Worm (Caenorhabditis elegans) whole organism, L1 larva: Measurements from ENCODE around the gene col-20.
A peak's percentile ranks its signal among the peaks of the same experiment; 100 is the strongest.

ENCODE experiments used
- C04F5.9 ChIP-seq: sonication (generic microtip); optimal IDR thresholded peaks from 2 replicates; lab custom pipeline; 2016; ENCODE audit warnings: missing genetic modification characterization, missing compliant biosample characterization
- C34B4.2 ChIP-seq: sonication (generic microtip); optimal IDR thresholded peaks from 2 replicates; lab custom pipeline; 2017; ENCODE audit warnings: mild to moderate bottlenecking, missing genetic modification characterization, missing compliant biosample characterization
- F16B12.6 ChIP-seq: fragments of 150-350 bp; optimal IDR thresholded peaks from 2 replicates; lab custom pipeline; 2014; ENCODE audit warnings: missing biosample characterization, missing genetic modification characterization
- Y116A8C.19 ChIP-seq: sonication (generic microtip); optimal IDR thresholded peaks from 2 replicates; lab custom pipeline; 2016; ENCODE audit warnings: missing compliant biosample characterization, missing genetic modification characterization, borderline replicate concordance
- aha-1 ChIP-seq: fragments of 150-350 bp; optimal IDR thresholded peaks from 2 replicates; lab custom pipeline; 2014; ENCODE audit warnings: missing biosample characterization, missing genetic modification characterization
- alr-1 ChIP-seq: fragments of 200-800 bp; sonication (Bioruptor generic); optimal IDR thresholded peaks from 2 replicates; lab custom pipeline; 2018; ENCODE audit warnings: borderline replicate concordance, mild to moderate bottlenecking, missing genetic modification characterization, missing compliant biosample characterization
- aly-2 ChIP-seq: fragments of 150-350 bp; optimal IDR thresholded peaks from 2 replicates; lab custom pipeline; 2014; ENCODE audit warnings: missing biosample characterization, missing genetic modification characterization
- blmp-1 ChIP-seq: fragments of 150-350 bp; optimal IDR thresholded peaks from 2 replicates; lab custom pipeline; 2014; ENCODE audit warnings: missing biosample characterization, missing genetic modification characterization
- ceh-63 ChIP-seq: fragments of 200-800 bp; sonication (Bioruptor generic); optimal IDR thresholded peaks from 2 replicates; lab custom pipeline; 2018; ENCODE audit warnings: mild to moderate bottlenecking, missing genetic modification characterization, missing compliant biosample characterization
- ceh-8 ChIP-seq: fragments of 200-800 bp; sonication (Bioruptor generic); optimal IDR thresholded peaks from 2 replicates; lab custom pipeline; 2018; ENCODE audit warnings: mild to moderate bottlenecking, missing genetic modification characterization, moderate library complexity, missing compliant biosample characterization
- ceh-88 ChIP-seq: fragments of 200-800 bp; sonication (Bioruptor generic); IDR thresholded peaks from 2 replicates; pipeline ENCODE4 v1.3.6; 2022; ENCODE audit warnings: missing genetic modification characterization, missing compliant biosample characterization
- dpl-1 ChIP-seq, 3 experiments: fragments of 150-350 bp in 2 of 3; sonication (generic microtip) in 1 of 3; optimal IDR thresholded peaks; 2 replicates each; lab custom pipeline; 2014 to 2017; ENCODE audit warnings: missing biosample characterization in 3 of 3, missing genetic modification characterization in 3 of 3, missing genetic modification reagents in 3 of 3
- dsc-1 ChIP-seq: sonication (generic microtip); optimal IDR thresholded peaks from 2 replicates; lab custom pipeline; 2016; ENCODE audit warnings: mild to moderate bottlenecking, missing genetic modification characterization, missing compliant biosample characterization
- egl-13 ChIP-seq: sonication (generic microtip); optimal IDR thresholded peaks from 2 replicates; lab custom pipeline; 2016; ENCODE audit warnings: missing genotype, missing genetic modification reagents, missing genetic modification characterization, missing compliant biosample characterization
- egl-27 ChIP-seq, 2 experiments: fragments of 150-350 bp in 1 of 2; sonication (generic microtip); optimal IDR thresholded peaks; 3 replicates each; lab custom pipeline; 2017 to 2018; ENCODE audit warnings: missing biosample characterization in 2 of 2, missing genetic modification characterization in 2 of 2, missing genetic modification reagents in 2 of 2
- elt-3 ChIP-seq, 6 experiments: fragments of 150-350 bp in 1 of 6; sonication (generic microtip); optimal IDR thresholded peaks; 2 replicates each; lab custom pipeline; 2017 to 2018; ENCODE audit warnings: missing biosample characterization in 6 of 6, missing genetic modification characterization in 6 of 6, inconsistent platforms in 1 of 6
- ets-5 ChIP-seq: fragments of 200-800 bp; sonication (Bioruptor generic); IDR thresholded peaks from 2 replicates; pipeline ENCODE4 v1.3.6; 2022; ENCODE audit warnings: missing genetic modification characterization, missing compliant biosample characterization
- fkh-8 ChIP-seq: sonication (generic microtip); optimal IDR thresholded peaks from 2 replicates; lab custom pipeline; 2016; ENCODE audit warnings: mild to moderate bottlenecking, missing genetic modification characterization, missing compliant biosample characterization
- grh-1 ChIP-seq: fragments of 200-800 bp; sonication (Bioruptor generic); IDR thresholded peaks from 2 replicates; pipeline ENCODE4 v1.3.6; 2022; ENCODE audit warnings: missing genetic modification reagents, missing genetic modification characterization, missing compliant biosample characterization
- hlh-17 ChIP-seq: fragments of 200-800 bp; sonication (Bioruptor generic); optimal IDR thresholded peaks from 2 replicates; lab custom pipeline; 2018; ENCODE audit warnings: missing genetic modification characterization, mild to moderate bottlenecking, missing compliant biosample characterization, moderate library complexity, borderline replicate concordance
- hlh-4 ChIP-seq: sonication (generic microtip); optimal IDR thresholded peaks from 2 replicates; lab custom pipeline; 2016; ENCODE audit warnings: mild to moderate bottlenecking, missing genetic modification characterization, missing compliant biosample characterization
- hpl-2 ChIP-seq: fragments of 150-350 bp; optimal IDR thresholded peaks from 2 replicates; lab custom pipeline; 2014; ENCODE audit warnings: missing biosample characterization, missing genetic modification reagents, missing genetic modification characterization
- isw-1 ChIP-seq: fragments of 200-800 bp; sonication (Bioruptor generic); IDR thresholded peaks from 2 replicates; pipeline ENCODE4 v1.3.6; 2022; ENCODE audit warnings: missing genetic modification characterization, missing compliant biosample characterization
- jun-1 ChIP-seq: fragments of 150-350 bp; optimal IDR thresholded peaks from 2 replicates; lab custom pipeline; 2014; ENCODE audit warnings: missing biosample characterization, missing genetic modification reagents, missing genetic modification characterization
- lin-13 ChIP-seq: fragments of 150-350 bp; optimal IDR thresholded peaks from 2 replicates; lab custom pipeline; 2014; ENCODE audit warnings: missing biosample characterization, missing genetic modification reagents, missing genetic modification characterization
- lin-14 ChIP-seq: fragments of 200-800 bp; sonication (Bioruptor generic); optimal IDR thresholded peaks from 2 replicates; lab custom pipeline; 2018; ENCODE audit warnings: mild to moderate bottlenecking, missing genetic modification characterization, moderate library complexity, missing compliant biosample characterization
- lin-39 ChIP-seq: fragments of 150-350 bp; optimal IDR thresholded peaks from 2 replicates; lab custom pipeline; 2014; ENCODE audit warnings: missing biosample characterization, missing genetic modification reagents, missing genetic modification characterization
- lir-3 ChIP-seq: sonication (generic microtip); optimal IDR thresholded peaks from 2 replicates; lab custom pipeline; 2016; ENCODE audit warnings: mild to moderate bottlenecking, missing genetic modification characterization, moderate library complexity, missing compliant biosample characterization; ENCODE audit not compliant: poor library complexity
- mdl-1 ChIP-seq, 2 experiments: fragments of 150-350 bp; optimal IDR thresholded peaks; 2 replicates each; lab custom pipeline; 2014 to 2017; ENCODE audit warnings: missing biosample characterization in 2 of 2, missing genetic modification characterization in 2 of 2, inconsistent platforms in 1 of 2
- mef-2 ChIP-seq: fragments of 150-350 bp; optimal IDR thresholded peaks from 2 replicates; lab custom pipeline; 2014; ENCODE audit warnings: missing biosample characterization, missing genetic modification characterization
- mep-1 ChIP-seq: fragments of 150-350 bp; optimal IDR thresholded peaks from 2 replicates; lab custom pipeline; 2014; ENCODE audit warnings: missing biosample characterization, missing genetic modification characterization
- nhr-19 ChIP-seq: fragments of 200-800 bp; sonication (Bioruptor generic); conservative IDR thresholded peaks from 2 replicates; pipeline ENCODE4 v1.3.6; 2022; ENCODE audit warnings: missing genetic modification characterization, missing compliant biosample characterization
- nhr-20 ChIP-seq: sonication (generic microtip); optimal IDR thresholded peaks from 2 replicates; lab custom pipeline; 2016; ENCODE audit warnings: mild to moderate bottlenecking, missing genetic modification characterization, missing compliant biosample characterization
- nhr-28 ChIP-seq: fragments of 150-350 bp; optimal IDR thresholded peaks from 2 replicates; lab custom pipeline; 2014; ENCODE audit warnings: missing biosample characterization, missing genetic modification characterization
- nhr-76 ChIP-seq: sonication (generic microtip); optimal IDR thresholded peaks from 2 replicates; lab custom pipeline; 2017; ENCODE audit warnings: missing biosample characterization, missing genetic modification characterization
- nhr-77 ChIP-seq: fragments of 150-350 bp; optimal IDR thresholded peaks from 2 replicates; lab custom pipeline; 2014; ENCODE audit warnings: missing biosample characterization, missing genetic modification characterization
- nhr-85 ChIP-seq: sonication (generic microtip); peaks from one replicate; lab custom pipeline; 2016; ENCODE audit warnings: missing genetic modification characterization, inconsistent platforms, missing compliant biosample characterization
- nhr-90 ChIP-seq: sonication (generic microtip); optimal IDR thresholded peaks from 2 replicates; lab custom pipeline; 2016; ENCODE audit warnings: mild to moderate bottlenecking, missing genetic modification characterization, missing compliant biosample characterization; ENCODE audit not compliant: poor library complexity
- pax-3 ChIP-seq: fragments of 200-800 bp; sonication (Bioruptor generic); optimal IDR thresholded peaks from 2 replicates; lab custom pipeline; 2018; ENCODE audit warnings: mild to moderate bottlenecking, missing genetic modification characterization, moderate library complexity, missing compliant biosample characterization
- pqm-1 ChIP-seq: sonication (generic microtip); optimal IDR thresholded peaks from 3 replicates; lab custom pipeline; 2017; ENCODE audit warnings: missing biosample characterization, missing genetic modification characterization
- rnt-1 ChIP-seq: sonication (generic microtip); optimal IDR thresholded peaks from 2 replicates; lab custom pipeline; 2016; ENCODE audit warnings: mild to moderate bottlenecking, missing genetic modification characterization, moderate library complexity, missing compliant biosample characterization
- skn-1 ChIP-seq: fragments of 150-350 bp; optimal IDR thresholded peaks from 2 replicates; lab custom pipeline; 2014; ENCODE audit warnings: missing biosample characterization, missing genetic modification characterization
- snpc-4 ChIP-seq: fragments of 150-350 bp; optimal IDR thresholded peaks from 2 replicates; lab custom pipeline; 2014; ENCODE audit warnings: missing biosample characterization, missing genetic modification characterization
- sup-37 ChIP-seq: fragments of 200-800 bp; sonication (Bioruptor generic); optimal IDR thresholded peaks from 2 replicates; lab custom pipeline; 2018; ENCODE audit warnings: mild to moderate bottlenecking, missing genetic modification characterization, missing compliant biosample characterization
- tbx-2 ChIP-seq: sonication (generic microtip); optimal IDR thresholded peaks from 2 replicates; lab custom pipeline; 2016; ENCODE audit warnings: missing genetic modification characterization, missing compliant biosample characterization
- tlp-1 ChIP-seq: fragments of 150-350 bp; optimal IDR thresholded peaks from 2 replicates; lab custom pipeline; 2014; ENCODE audit warnings: missing biosample characterization, missing genetic modification characterization
- unc-62 ChIP-seq: fragments of 150-350 bp; optimal IDR thresholded peaks from 2 replicates; lab custom pipeline; 2014; ENCODE audit warnings: missing biosample characterization, missing genetic modification reagents, missing genetic modification characterization
- unc-86 ChIP-seq: sonication (generic microtip); optimal IDR thresholded peaks from 2 replicates; lab custom pipeline; 2016; ENCODE audit warnings: missing genetic modification characterization, missing compliant biosample characterization
- unc-98 ChIP-seq: fragments of 200-800 bp; sonication (Bioruptor generic); IDR thresholded peaks from 2 replicates; pipeline ENCODE4 v1.3.6; 2022; ENCODE audit warnings: missing genetic modification characterization, missing compliant biosample characterization
- vab-15 ChIP-seq: sonication (generic microtip); optimal IDR thresholded peaks from 2 replicates; lab custom pipeline; 2017; ENCODE audit warnings: missing genotype, mild to moderate bottlenecking, missing genetic modification characterization, missing compliant biosample characterization
- xbp-1 ChIP-seq: sonication (generic microtip); optimal IDR thresholded peaks from 2 replicates; lab custom pipeline; 2016; ENCODE audit warnings: missing genetic modification characterization, missing compliant biosample characterization
- zip-4 ChIP-seq: fragments of 200-800 bp; sonication (Bioruptor generic); optimal IDR thresholded peaks from 2 replicates; lab custom pipeline; 2018; ENCODE audit warnings: mild to moderate bottlenecking, missing genetic modification characterization, moderate library complexity, missing compliant biosample characterization
- ztf-11 ChIP-seq, 2 experiments: sonication (generic microtip); optimal IDR thresholded peaks; 2 replicates each; lab custom pipeline; 2016 to 2017; ENCODE audit warnings: missing genetic modification characterization in 2 of 2, missing biosample characterization in 1 of 2, missing compliant biosample characterization in 1 of 2

Gene col-20

ce11 chrII:4856113-4856512, 14.5 kb downstream of the col-20 start (continued):
- TF ChIP-seq nhr-85 (tag; lab: Kevin White, UChicago): peak; percentile 88
- TF ChIP-seq sup-37 (GFP tag; lab: Kevin White, UChicago): no peak
- TF ChIP-seq unc-98: no peak
- peak; percentile 38 for TF ChIP-seq pax-3
- no peak for TF ChIP-seq unc-62 (GFP tag; lab: Kevin White, UChicago)
- TF ChIP-seq skn-1 (tag; lab: Kevin White, UChicago): peak; percentile 57
- no peak for TF ChIP-seq snpc-4 (tag; lab: Kevin White, UChicago)
- TF ChIP-seq blmp-1 (tag; lab: Kevin White, UChicago): peak; percentile 53
- TF ChIP-seq pqm-1: no peak
- no peak for TF ChIP-seq lin-39
- no peak for TF ChIP-seq jun-1 (tag; lab: Kevin White, UChicago)
- peak; percentile 76 for TF ChIP-seq zip-4 (GFP tag; lab: Kevin White, UChicago)
- no peak for TF ChIP-seq C34B4.2 (tag; lab: Kevin White, UChicago)
- no peak for TF ChIP-seq C04F5.9 (tag; lab: Kevin White, UChicago)
- no peak for TF ChIP-seq aly-2
- no peak for TF ChIP-seq ceh-63 (GFP tag; lab: Kevin White, UChicago)
- no peak for TF ChIP-seq ceh-8 (GFP tag; lab: Kevin White, UChicago)
- no peak for TF ChIP-seq F16B12.6 (tag; lab: Kevin White, UChicago)
- TF ChIP-seq fkh-8 (tag; lab: Kevin White, UChicago): peak; percentile 45
- peak; percentile 41 for TF ChIP-seq mep-1
- TF ChIP-seq vab-15 (tag; lab: Kevin White, UChicago): no peak
- no peak for TF ChIP-seq unc-86
- TF ChIP-seq grh-1 (GFP tag; lab: Robert Waterston, UW): no peak
- no peak for TF ChIP-seq nhr-19 (GFP tag; lab: Robert Waterston, UW)
- TF ChIP-seq rnt-1 (tag; lab: Kevin White, UChicago): no peak
- TF ChIP-seq hlh-4: no peak
- no peak for TF ChIP-seq ets-5
- TF ChIP-seq nhr-20 (tag; lab: Kevin White, UChicago): peak; percentile 57
- peak; percentile 70 for TF ChIP-seq dsc-1 (tag; lab: Kevin White, UChicago)
- TF ChIP-seq lin-14: peak; percentile 52
- no peak for TF ChIP-seq mef-2 (tag; lab: Kevin White, UChicago)
- no peak for TF ChIP-seq lir-3 (tag; lab: Kevin White, UChicago)
- TF ChIP-seq nhr-28 (tag; lab: Kevin White, UChicago): no peak
- no peak for TF ChIP-seq hpl-2
- TF ChIP-seq ceh-88: no peak
- TF ChIP-seq lin-13: peak; percentile 26
- TF ChIP-seq nhr-77 (tag; lab: Kevin White, UChicago): no peak
- TF ChIP-seq aha-1 (tag; lab: Kevin White, UChicago): no peak
- TF ChIP-seq hlh-17 (GFP tag; lab: Kevin White, UChicago): no peak
- no peak for TF ChIP-seq alr-1 (tag; lab: Kevin White, UChicago)
- no peak for TF ChIP-seq tbx-2 (tag; lab: Kevin White, UChicago)
- TF ChIP-seq isw-1 (GFP tag; lab: Robert Waterston, UW): no peak
- TF ChIP-seq nhr-90: no peak
- TF ChIP-seq nhr-76 (tag; lab: Kevin White, UChicago): no peak
- TF ChIP-seq ztf-11 (tag; optimal IDR thresholded peaks at IDR 0.05; lab: Kevin White, UChicago): no peak
- no peak for TF ChIP-seq mdl-1 (tag; optimal IDR thresholded peaks at IDR 0.05; lab: Kevin White, UChicago)
- TF ChIP-seq elt-3 (tag; optimal IDR thresholded peaks at IDR 0.05; lab: Kevin White, UChicago): peak in 1 of 6 experiments; percentile 56
- no peak for TF ChIP-seq Y116A8C.19 (tag; lab: Kevin White, UChicago)
- TF ChIP-seq dpl-1 (GFP tag; optimal IDR thresholded peaks at IDR 0.05; lab: Kevin White, UChicago): peak; percentile 1 to 41 (median 7)
- TF ChIP-seq egl-13 (tag; lab: Kevin White, UChicago): no peak
- no peak for TF ChIP-seq xbp-1 (tag; lab: Kevin White, UChicago)
- no peak for TF ChIP-seq egl-27 (tag; optimal IDR thresholded peaks at IDR 0.05; lab: Kevin White, UChicago)
- TF ChIP-seq tlp-1: no peak
